Fruit fly (Drosophila melanogaster): ENCODE results near the gene ush.

The ush gene

DNA sequence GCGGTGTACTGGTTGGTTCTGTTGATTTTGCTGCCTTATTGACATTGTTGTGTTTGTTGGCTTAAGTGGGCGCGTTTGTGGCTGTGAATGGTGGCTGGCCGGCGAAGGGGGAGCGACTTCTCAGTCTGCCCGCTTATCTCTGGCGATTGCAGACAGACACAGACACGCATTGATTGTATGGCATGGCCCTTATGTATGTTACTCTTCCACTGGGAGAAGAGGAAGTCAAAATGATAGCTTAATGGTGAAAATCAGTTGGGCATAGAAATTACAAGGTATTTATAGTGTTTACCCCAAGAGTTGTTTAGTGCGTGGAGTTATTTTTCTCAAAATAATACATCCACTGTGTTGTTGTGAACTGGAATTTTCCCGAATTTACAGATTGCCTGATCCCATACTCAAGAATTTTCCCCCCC is 9.8 kb downstream of the ush start (continued):
- 0 out of 2 replicates have a peak, but pooled peaks have one; percentile 23 for TF ChIP-seq Taf1 (GFP tag; IDR thresholded peaks at IDR 0.05)
- TF ChIP-seq Tbp (GFP tag; optimal IDR thresholded peaks at IDR 0.05), result no peak
- peak; percentile 98 for TF ChIP-seq sens (GFP tag)
- TF ChIP-seq wdn (GFP tag; IDR thresholded peaks at IDR 0.05), result peak; percentile 54; the same call in 1 of the 2 replicates
- TF ChIP-seq Dp (GFP tag; optimal IDR thresholded peaks at IDR 0.05), result peak; percentile 9
- TF ChIP-seq CHES-1-like (GFP tag; optimal IDR thresholded peaks at IDR 0.05), result peak; percentile 92
- no peak for TF ChIP-seq Trl (optimal IDR thresholded peaks at IDR 0.05)
- TF ChIP-seq Trl (GFP tag; optimal IDR thresholded peaks at IDR 0.05), result peak; percentile 96
- peak; percentile 91 for TF ChIP-seq BtbVII (GFP tag; optimal IDR thresholded peaks at IDR 0.05)
- TF ChIP-seq gfzf (GFP tag; optimal IDR thresholded peaks at IDR 0.05), result peak; percentile 19
- peak; percentile 63 for TF ChIP-seq Ets97D (GFP tag; optimal IDR thresholded peaks at IDR 0.05)
- TF ChIP-seq bcd (GFP tag; optimal IDR thresholded peaks at IDR 0.05), result peak; percentile 86
- TF ChIP-seq CG6254 (GFP tag; optimal IDR thresholded peaks at IDR 0.05), result peak; percentile 81
- TF ChIP-seq tna (GFP tag; IDR thresholded peaks at IDR 0.05; ENCODE audit: partially characterized antibody), result no peak
- TF ChIP-seq p53 (GFP tag; optimal IDR thresholded peaks at IDR 0.05), result peak; percentile 79
- TF ChIP-seq psq (GFP tag; optimal IDR thresholded peaks at IDR 0.05), result peak; percentile 83
- peak; percentile 79 for TF ChIP-seq salm (tag; optimal IDR thresholded peaks at IDR 0.05)
- peak; percentile 90 for TF ChIP-seq CG5953 (GFP tag; IDR thresholded peaks at IDR 0.05)
- TF ChIP-seq z (GFP tag; IDR thresholded peaks at IDR 0.05), result peak; percentile 78
- TF ChIP-seq C15 (GFP tag; IDR thresholded peaks at IDR 0.05), result peak; percentile 49; the same call in 1 of the 3 replicates
- peak; percentile 46 for TF ChIP-seq CG32767 (GFP tag; IDR thresholded peaks at IDR 0.05)
- TF ChIP-seq CG15269 (tag; optimal IDR thresholded peaks at IDR 0.05), result peak; percentile 79
- peak; percentile 93 for TF ChIP-seq CG12236 (GFP tag; optimal IDR thresholded peaks at IDR 0.05)
- peak; percentile 66; the same call in 1 of the 2 replicates for TF ChIP-seq CG31441 (GFP tag; IDR thresholded peaks at IDR 0.05)
- 0 out of 3 replicates have a peak, but pooled peaks have one; percentile 22 for TF ChIP-seq CG11560 (tag; IDR thresholded peaks at IDR 0.05)
- TF ChIP-seq Rx (GFP tag; IDR thresholded peaks at IDR 0.05), result peak; percentile 64
- TF ChIP-seq CG14014 (GFP tag; IDR thresholded peaks at IDR 0.05), result peak; percentile 91; the same call in 1 of the 2 replicates
- peak; percentile 60 for TF ChIP-seq CoRest (tag; optimal IDR thresholded peaks at IDR 0.05)
- peak; percentile 93 for TF ChIP-seq CG4328 (GFP tag; optimal IDR thresholded peaks at IDR 0.05)
- TF ChIP-seq NFAT (GFP tag; IDR thresholded peaks at IDR 0.05), result peak; percentile 63
- peak; percentile 81 for TF ChIP-seq pnt (GFP tag; optimal IDR thresholded peaks at IDR 0.05)
- TF ChIP-seq MESR4 (GFP tag; optimal IDR thresholded peaks at IDR 0.05), result peak; percentile 52
- peak; percentile 91 for TF ChIP-seq sim (GFP tag; IDR thresholded peaks at IDR 0.05)
- TF ChIP-seq CG8924 (tag; optimal IDR thresholded peaks at IDR 0.05), result peak; percentile 78
- peak; percentile 58 for TF ChIP-seq D19B (GFP tag; optimal IDR thresholded peaks at IDR 0.05)
- TF ChIP-seq slbo (GFP tag; IDR thresholded peaks at IDR 0.05), result peak; percentile 60
- TF ChIP-seq trem (tag; optimal IDR thresholded peaks at IDR 0.05), result peak; percentile 35
- peak; percentile 58 for TF ChIP-seq fd3F (GFP tag; optimal IDR thresholded peaks at IDR 0.05)
- peak; percentile 41; the same call in 1 of the 2 replicates for TF ChIP-seq cas (GFP tag; IDR thresholded peaks at IDR 0.05)
- TF ChIP-seq CG10209 (GFP tag; optimal IDR thresholded peaks at IDR 0.05), result peak; percentile 94
- TF ChIP-seq E2f2 (GFP tag; IDR thresholded peaks at IDR 0.05), result peak; percentile 70
- no peak for TF ChIP-seq hbn (GFP tag; IDR thresholded peaks at IDR 0.05; ENCODE audit: partially characterized antibody)
- TF ChIP-seq Six4 (GFP tag; optimal IDR thresholded peaks at IDR 0.05), result peak; percentile 85
- TF ChIP-seq sr (GFP tag; IDR thresholded peaks at IDR 0.05), result peak; percentile 90
- TF ChIP-seq CG13296 (GFP tag; optimal IDR thresholded peaks at IDR 0.05), result peak; percentile 93
- peak; percentile 81 for TF ChIP-seq gem (tag; optimal IDR thresholded peaks at IDR 0.05)
- peak; percentile 72 for TF ChIP-seq tio (GFP tag; optimal IDR thresholded peaks at IDR 0.05)
- peak; percentile 61 for TF ChIP-seq Hr3 (GFP tag; optimal IDR thresholded peaks at IDR 0.05)
- peak; percentile 90 for TF ChIP-seq zfh1 (GFP tag; IDR thresholded peaks at IDR 0.05)
- TF ChIP-seq Hr39 (optimal IDR thresholded peaks at IDR 0.05), result no peak
- TF ChIP-seq trh (GFP tag; optimal IDR thresholded peaks at IDR 0.05), result peak; percentile 92
- TF ChIP-seq dmrt99B (tag; optimal IDR thresholded peaks at IDR 0.05), result peak; percentile 84

Data from whole organism, embryonic.